Worm (Caenorhabditis elegans): ENCODE results near the gene R08E3.3.
A peak's percentile ranks its signal among the peaks of the same experiment; 100 is the strongest.

Gene R08E3.3

ce11 chrX:4787525-4787924 is 30.9 kb upstream of the R08E3.3 start:
- no peak for TF ChIP-seq mab-5 (tag; optimal IDR thresholded peaks at IDR 0.05)
- TF ChIP-seq ces-1 (GFP tag; optimal IDR thresholded peaks at IDR 0.05): peak; percentile 53
- TF ChIP-seq zip-8 (tag; optimal IDR thresholded peaks at IDR 0.05): no peak
- no peak for TF ChIP-seq pha-4 (tag; optimal IDR thresholded peaks at IDR 0.05)
- no peak for TF ChIP-seq unc-120 (tag; optimal IDR thresholded peaks at IDR 0.05; ENCODE audit: poor library complexity, severe bottlenecking)
- no peak for TF ChIP-seq hlh-1 (tag; optimal IDR thresholded peaks at IDR 0.05)

ce11 chrX:4788958-4789357 is 29.4 kb upstream of the R08E3.3 start:
- TF ChIP-seq cnd-1 (tag; optimal IDR thresholded peaks at IDR 0.05) (peak; percentile 81), nhr-2 (tag; optimal IDR thresholded peaks at IDR 0.05) (no peak), lin-32 (GFP tag; optimal IDR thresholded peaks at IDR 0.05) (no peak), nhr-12 (tag; optimal IDR thresholded peaks at IDR 0.05) (no peak), ceh-39 (tag; optimal IDR thresholded peaks at IDR 0.05) (no peak), elt-3 (tag; optimal IDR thresholded peaks at IDR 0.05) (no peak), blmp-1 (tag; optimal IDR thresholded peaks at IDR 0.05) (no peak), ces-1 (GFP tag; optimal IDR thresholded peaks at IDR 0.05) (no peak), zip-8 (tag; optimal IDR thresholded peaks at IDR 0.05) (no peak), ham-2 (GFP tag; optimal IDR thresholded peaks at IDR 0.05) (no peak), mls-2 (tag; optimal IDR thresholded peaks at IDR 0.05) (peak; percentile 45), hlh-1 (tag; optimal IDR thresholded peaks at IDR 0.05) (no peak), nhr-76 (tag; optimal IDR thresholded peaks at IDR 0.05) (no peak), tbx-8 (GFP tag; optimal IDR thresholded peaks at IDR 0.05) (no peak), flh-1 (GFP tag; optimal IDR thresholded peaks at IDR 0.05) (no peak), drap-1 (GFP tag; optimal IDR thresholded peaks at IDR 0.05) (peak; percentile 66), mep-1 (tag; optimal IDR thresholded peaks at IDR 0.05) (no peak), mab-5 (tag; optimal IDR thresholded peaks at IDR 0.05) (no peak), nhr-237 (tag; optimal IDR thresholded peaks at IDR 0.05) (no peak), ceh-43 (GFP tag; optimal IDR thresholded peaks at IDR 0.05) (no peak), unc-62 (GFP tag; optimal IDR thresholded peaks at IDR 0.05) (peak; percentile 8), lin-13 (tag; optimal IDR thresholded peaks at IDR 0.05) (no peak), nhr-28 (tag; optimal IDR thresholded peaks at IDR 0.05) (no peak), unc-39 (tag; optimal IDR thresholded peaks at IDR 0.05) (no peak), sptf-1 (tag; optimal IDR thresholded peaks at IDR 0.05) (peak; percentile 72), sem-2 (GFP tag; optimal IDR thresholded peaks at IDR 0.05) (peak; percentile 74), ceh-83 (GFP tag; optimal IDR thresholded peaks at IDR 0.05) (peak; percentile 85), ztf-11 (tag; optimal IDR thresholded peaks at IDR 0.05) (no peak), unc-120 (tag; optimal IDR thresholded peaks at IDR 0.05; ENCODE audit: poor library complexity, severe bottlenecking) (peak; percentile 21), M03D4.4 (tag; optimal IDR thresholded peaks at IDR 0.05) (peak; percentile 79), bed-3 (GFP tag; optimal IDR thresholded peaks at IDR 0.05) (no peak), elt-1 (tag; optimal IDR thresholded peaks at IDR 0.05; ENCODE audit: borderline replicate concordance, insufficient read depth) (no peak), pha-4 (tag; optimal IDR thresholded peaks at IDR 0.05) (no peak), snpc-4 (tag; optimal IDR thresholded peaks at IDR 0.05) (no peak), lsy-2 (tag; optimal IDR thresholded peaks at IDR 0.05) (no peak)

- TF ChIP-seq M03D4.4 (tag; optimal IDR thresholded peaks at IDR 0.05): no peak
- no peak for TF ChIP-seq lin-13 (tag; optimal IDR thresholded peaks at IDR 0.05)
- TF ChIP-seq mab-5 (tag; optimal IDR thresholded peaks at IDR 0.05): no peak
- no peak for TF ChIP-seq zip-8 (tag; optimal IDR thresholded peaks at IDR 0.05)
- TF ChIP-seq cnd-1 (tag; optimal IDR thresholded peaks at IDR 0.05): no peak
- TF ChIP-seq ceh-43 (GFP tag; optimal IDR thresholded peaks at IDR 0.05): no peak
- TF ChIP-seq unc-62 (GFP tag; optimal IDR thresholded peaks at IDR 0.05): no peak
- no peak for TF ChIP-seq nhr-12 (tag; optimal IDR thresholded peaks at IDR 0.05)
- no peak for TF ChIP-seq ceh-83 (GFP tag; optimal IDR thresholded peaks at IDR 0.05)
- TF ChIP-seq mep-1 (tag; optimal IDR thresholded peaks at IDR 0.05): no peak
Measured at ce11 chrX:4790614-4791013, 27.8 kb upstream of the R08E3.3 start.

- TF ChIP-seq mep-1 (tag; optimal IDR thresholded peaks at IDR 0.05): no peak
- no peak for TF ChIP-seq sptf-1 (tag; optimal IDR thresholded peaks at IDR 0.05)
- no peak for TF ChIP-seq ceh-39 (tag; optimal IDR thresholded peaks at IDR 0.05)
- TF ChIP-seq nhr-12 (tag; optimal IDR thresholded peaks at IDR 0.05): no peak
- no peak for TF ChIP-seq nhr-76 (tag; optimal IDR thresholded peaks at IDR 0.05)
- TF ChIP-seq unc-39 (tag; optimal IDR thresholded peaks at IDR 0.05): no peak
- no peak for TF ChIP-seq hlh-1 (tag; optimal IDR thresholded peaks at IDR 0.05)
- TF ChIP-seq M03D4.4 (tag; optimal IDR thresholded peaks at IDR 0.05): no peak
- no peak for TF ChIP-seq nhr-2 (tag; optimal IDR thresholded peaks at IDR 0.05)
- no peak for TF ChIP-seq ces-1 (GFP tag; optimal IDR thresholded peaks at IDR 0.05)
- TF ChIP-seq elt-3 (tag; optimal IDR thresholded peaks at IDR 0.05): no peak
- no peak for TF ChIP-seq blmp-1 (tag; optimal IDR thresholded peaks at IDR 0.05)
Measured at ce11 chrX:4792979-4793378, 25.4 kb upstream of the R08E3.3 start, which contains the start of gene F43C9.1. Gene F43C9.1 (plus strand): TSS chrX:4793279.
